Fruit fly (Drosophila melanogaster) whole organism, pupa: ENCODE data around the gene Cpr64Ab.

Experiments
- CG10348 ChIP-seq: fragments of 200-800 bp; sonication (Bioruptor generic); IDR thresholded peaks from 2 replicates; pipeline ENCODE4 v1.3.6; 2022; ENCODE audit warnings: missing biosample characterization, missing genetic modification characterization
- CG12605 ChIP-seq: fragments of 200-800 bp; sonication (Bioruptor generic); IDR thresholded peaks from 2 replicates; pipeline ENCODE4 v1.3.6; 2022; ENCODE audit warnings: missing biosample characterization, missing genetic modification characterization
- CG13204 ChIP-seq: fragments of 200-800 bp; sonication (Bioruptor generic); optimal IDR thresholded peaks from 2 replicates; lab custom pipeline; 2018; ENCODE audit warnings: missing biosample characterization, mild to moderate bottlenecking, missing genetic modification characterization, moderate library complexity
- CG14655 ChIP-seq: fragments of 200-800 bp; sonication (Bioruptor generic); optimal IDR thresholded peaks from 3 replicates; lab custom pipeline; 2017; ENCODE audit warnings: mild to moderate bottlenecking, missing biosample characterization, missing genetic modification reagents, missing genetic modification characterization
- CG15710 ChIP-seq: fragments of 200-800 bp; sonication (Bioruptor generic); optimal IDR thresholded peaks from 2 replicates; lab custom pipeline; 2018; ENCODE audit warnings: missing biosample characterization, mild to moderate bottlenecking, missing genetic modification characterization, moderate library complexity
- CG17806 ChIP-seq: fragments of 200-800 bp; sonication (Bioruptor generic); optimal IDR thresholded peaks from 2 replicates; lab custom pipeline; 2018; ENCODE audit warnings: missing biosample characterization, mild to moderate bottlenecking, missing genetic modification characterization, moderate library complexity
- CG32121 ChIP-seq: fragments of 200-800 bp; sonication (Bioruptor generic); IDR thresholded peaks from 2 replicates; pipeline ENCODE4 v1.3.6; 2022; ENCODE audit warnings: missing biosample characterization, missing genetic modification characterization
- CG34367 ChIP-seq: fragments of 200-800 bp; sonication (Bioruptor generic); optimal IDR thresholded peaks from 2 replicates; lab custom pipeline; 2018; ENCODE audit warnings: missing biosample characterization, mild to moderate bottlenecking, missing genetic modification characterization
- CG4496 ChIP-seq: fragments of 200-800 bp; sonication (Bioruptor generic); IDR thresholded peaks from 3 replicates; pipeline ENCODE4 v1.3.6; 2022; ENCODE audit warnings: missing biosample characterization, missing genetic modification characterization
- CG8159 ChIP-seq: fragments of 200-800 bp; sonication (Bioruptor generic); optimal IDR thresholded peaks from 3 replicates; lab custom pipeline; 2018; ENCODE audit warnings: missing biosample characterization, mild to moderate bottlenecking, missing genetic modification characterization, moderate library complexity
- CG8301 ChIP-seq: fragments of 200-800 bp; sonication (Bioruptor generic); optimal IDR thresholded peaks from 2 replicates; lab custom pipeline; 2018; ENCODE audit warnings: missing biosample characterization, mild to moderate bottlenecking, missing genetic modification characterization
- CG9948 ChIP-seq: fragments of 200-800 bp; sonication (Bioruptor generic); optimal IDR thresholded peaks from 2 replicates; lab custom pipeline; 2018; ENCODE audit warnings: missing biosample characterization, mild to moderate bottlenecking, missing genetic modification characterization, moderate library complexity
- D1 ChIP-seq: fragments of 200-800 bp; sonication (Bioruptor generic); optimal IDR thresholded peaks from 2 replicates; lab custom pipeline; 2018; ENCODE audit warnings: missing biosample characterization, mild to moderate bottlenecking, missing genetic modification characterization, moderate library complexity
- EcR ChIP-seq: fragments of 200-800 bp; sonication (Bioruptor generic); optimal IDR thresholded peaks from 3 replicates; lab custom pipeline; 2019; ENCODE audit warnings: missing biosample characterization, missing genetic modification characterization, mild to moderate bottlenecking, moderate library complexity, missing genetic modification reagents
- Ets98B ChIP-seq: fragments of 200-800 bp; sonication (Bioruptor generic); IDR thresholded peaks from 2 replicates; pipeline ENCODE4 v1.3.6; 2022; ENCODE audit warnings: missing biosample characterization, missing genetic modification characterization
- Pif1A ChIP-seq: fragments of 200-800 bp; sonication (Bioruptor generic); optimal IDR thresholded peaks from 3 replicates; lab custom pipeline; 2016; ENCODE audit warnings: missing biosample characterization, missing genetic modification characterization
- Pif1B ChIP-seq: fragments of 200-800 bp; sonication (Bioruptor generic); optimal IDR thresholded peaks from 3 replicates; lab custom pipeline; 2016; ENCODE audit warnings: missing biosample characterization, missing genetic modification characterization
- Snoo ChIP-seq: fragments of 200-800 bp; sonication (Bioruptor generic); optimal IDR thresholded peaks from 3 replicates; lab custom pipeline; 2017; ENCODE audit warnings: missing biosample characterization, mild to moderate bottlenecking, missing genetic modification characterization, inconsistent platforms
- fd96Ca ChIP-seq: fragments of 200-800 bp; sonication (Bioruptor generic); IDR thresholded peaks from 3 replicates; pipeline ENCODE4 v1.3.6; 2022; ENCODE audit warnings: missing biosample characterization, missing genetic modification characterization
- gl ChIP-seq: fragments of 200-800 bp; sonication (Bioruptor generic); optimal IDR thresholded peaks from 2 replicates; lab custom pipeline; 2018; ENCODE audit warnings: missing biosample characterization, mild to moderate bottlenecking, missing genetic modification characterization
- rn ChIP-seq: fragments of 200-800 bp; sonication (Bioruptor generic); IDR thresholded peaks from 2 replicates; pipeline ENCODE4 v1.3.6; 2022; ENCODE audit warnings: missing biosample characterization, missing genetic modification characterization

The Cpr64Ab gene

dm6 chr3L:4221792-4222191 is 10.5 kb upstream of the Cpr64Ab start:
- TF ChIP-seq Pif1B (GFP tag; lab: Kevin White, UChicago) (no peak), fd96Ca (GFP tag; lab: Robert Waterston, UW) (no peak)
- TF ChIP-seq, all 21 proteins: peak for 0

DNA sequence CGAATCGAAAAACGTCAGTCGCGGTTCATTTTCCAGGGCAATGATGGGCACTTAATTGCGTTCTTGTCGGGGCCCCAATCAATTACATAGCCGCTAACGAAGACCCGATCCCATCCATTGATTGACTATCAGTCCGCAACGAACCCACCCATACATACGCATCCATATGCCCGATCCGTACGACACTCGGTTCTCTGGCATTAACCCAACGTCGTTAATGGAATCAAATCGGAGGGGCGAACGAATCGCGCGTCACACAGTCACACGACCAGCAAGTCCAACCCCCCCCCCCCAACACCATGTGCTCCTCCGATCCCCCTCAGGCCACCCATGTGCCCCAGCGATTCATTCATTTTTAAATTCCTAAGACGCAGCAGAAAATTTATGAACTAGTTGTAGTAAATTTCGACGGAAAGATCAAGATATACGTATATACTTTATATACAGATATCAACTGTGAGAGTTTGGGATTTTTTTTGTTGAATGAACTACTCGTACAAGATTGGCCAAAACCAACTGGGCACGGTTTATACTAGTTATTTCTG is 10.0 kb upstream of the Cpr64Ab start:
- TF ChIP-seq CG10348 (GFP tag; lab: Robert Waterston, UW) (no peak), gl (tag; lab: Kevin White, UChicago) (no peak), CG34367 (tag; lab: Kevin White, UChicago) (no peak), D1 (no peak), rn (GFP tag; lab: Robert Waterston, UW) (no peak), CG4496 (GFP tag; lab: Robert Waterston, UW) (peak; percentile 37; the same call in 1 of the 3 replicates), CG8301 (tag; lab: Kevin White, UChicago) (no peak), Pif1B (GFP tag; lab: Kevin White, UChicago) (no peak), CG9948 (tag; lab: Kevin White, UChicago) (no peak), fd96Ca (GFP tag; lab: Robert Waterston, UW) (no peak; the same call in 2 of the 3 replicates), CG12605 (GFP tag; lab: Robert Waterston, UW) (no peak), Pif1A (GFP tag; lab: Kevin White, UChicago) (no peak), EcR (GFP tag; lab: Kevin White, UChicago) (peak; percentile 74), CG17806 (tag; lab: Kevin White, UChicago) (no peak), CG32121 (GFP tag; lab: Robert Waterston, UW) (peak; percentile 55; the same call in 1 of the 2 replicates), CG14655 (GFP tag; lab: Kevin White, UChicago) (no peak), CG13204 (GFP tag; lab: Kevin White, UChicago) (peak; percentile 46), Snoo (tag; lab: Kevin White, UChicago) (no peak), CG8159 (peak; percentile 16), Ets98B (GFP tag; lab: Robert Waterston, UW) (peak; percentile 64), CG15710 (no peak)

dm6 chr3L:4220679-4221078 is 9.3 kb upstream of the Cpr64Ab start:
- TF ChIP-seq CG32121 (GFP tag; lab: Robert Waterston, UW): no peak
- TF ChIP-seq CG10348 (GFP tag; lab: Robert Waterston, UW): no peak
- no peak for TF ChIP-seq Ets98B (GFP tag; lab: Robert Waterston, UW)
- no peak for TF ChIP-seq CG15710
- TF ChIP-seq CG4496 (GFP tag; lab: Robert Waterston, UW): no peak
- TF ChIP-seq EcR (GFP tag; lab: Kevin White, UChicago): no peak
- TF ChIP-seq gl (tag; lab: Kevin White, UChicago): no peak
- no peak for TF ChIP-seq CG8301 (tag; lab: Kevin White, UChicago)

DNA sequence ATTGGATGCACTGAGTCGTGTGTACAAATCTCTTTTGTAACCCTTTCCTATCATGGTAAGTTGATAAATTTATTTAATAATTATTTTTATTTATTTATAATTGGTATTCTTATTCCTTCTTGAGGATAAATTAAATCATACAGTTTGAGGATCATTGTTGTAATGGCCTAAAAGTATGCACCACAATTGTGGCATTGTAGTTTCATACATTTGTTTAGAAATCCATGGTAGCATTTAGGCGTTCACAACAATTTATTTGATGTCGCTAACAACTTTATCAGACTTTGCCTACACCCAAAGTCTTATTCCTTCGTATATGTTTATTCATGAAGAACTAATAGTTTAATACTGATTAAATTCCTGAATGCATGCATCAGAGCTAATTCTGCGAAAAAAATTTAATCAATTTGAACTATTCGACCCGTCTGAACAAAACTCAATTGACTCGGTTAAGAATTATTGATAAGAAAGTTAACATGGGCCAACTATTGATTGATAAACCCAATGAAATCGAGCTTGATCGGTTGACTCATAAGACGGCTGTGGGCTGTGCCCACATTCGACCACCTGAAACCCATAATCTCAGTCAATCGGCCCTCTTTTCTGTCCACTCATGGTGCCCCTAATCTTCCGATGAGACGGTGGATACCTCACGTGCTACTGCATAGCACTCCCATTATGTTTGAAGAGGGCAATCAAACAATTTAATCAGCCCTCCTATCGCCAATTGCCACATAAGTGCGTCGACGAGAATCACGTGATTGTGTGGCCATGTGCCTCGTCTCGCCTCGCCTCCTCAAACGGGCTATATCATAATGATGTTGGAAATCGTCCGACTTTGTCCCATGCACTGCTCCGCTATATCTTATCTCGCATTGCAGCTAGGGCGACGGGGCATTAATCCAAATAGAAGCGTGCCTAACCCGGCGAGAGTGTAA is 8.2 kb upstream of the Cpr64Ab start:
- TF ChIP-seq fd96Ca (GFP tag; lab: Robert Waterston, UW) (no peak), Ets98B (GFP tag; lab: Robert Waterston, UW) (peak; percentile 21; the same call in 1 of the 2 replicates), EcR (GFP tag; lab: Kevin White, UChicago) (no peak), CG14655 (GFP tag; lab: Kevin White, UChicago) (no peak), CG4496 (GFP tag; lab: Robert Waterston, UW) (peak; percentile 37; the same call in 1 of the 3 replicates), CG32121 (GFP tag; lab: Robert Waterston, UW) (0 out of 2 replicates have a peak, but pooled peaks have one; percentile 12)

- TF ChIP-seq CG13204 (GFP tag; lab: Kevin White, UChicago) (no peak), CG4496 (GFP tag; lab: Robert Waterston, UW) (no peak), Snoo (tag; lab: Kevin White, UChicago) (no peak), CG9948 (tag; lab: Kevin White, UChicago) (no peak), rn (GFP tag; lab: Robert Waterston, UW) (no peak), gl (tag; lab: Kevin White, UChicago) (no peak), D1 (no peak), Pif1A (GFP tag; lab: Kevin White, UChicago) (no peak), CG10348 (GFP tag; lab: Robert Waterston, UW) (no peak), EcR (GFP tag; lab: Kevin White, UChicago) (no peak), CG8159 (no peak)
Observed at dm6 chr3L:4215079-4215478, 3.7 kb upstream of the Cpr64Ab start, which contains the start of gene Cpr64Ad. TSS of gene Cpr64Ad (plus strand) at chr3L:4215379.

dm6 chr3L:4212815-4213214 is 1.5 kb upstream of the Cpr64Ab start, which contains the start of gene Cpr64Ac:
TSS of gene Cpr64Ac (minus strand) at chr3L:4212915.
- TF ChIP-seq rn (GFP tag; lab: Robert Waterston, UW): no peak
- TF ChIP-seq Snoo (tag; lab: Kevin White, UChicago): no peak
- TF ChIP-seq CG4496 (GFP tag; lab: Robert Waterston, UW): no peak
- no peak for TF ChIP-seq CG10348 (GFP tag; lab: Robert Waterston, UW)
- TF ChIP-seq CG34367 (tag; lab: Kevin White, UChicago): no peak
- TF ChIP-seq Ets98B (GFP tag; lab: Robert Waterston, UW): no peak
- no peak for TF ChIP-seq gl (tag; lab: Kevin White, UChicago)
- no peak for TF ChIP-seq Pif1B (GFP tag; lab: Kevin White, UChicago)
